Fruit fly (Drosophila melanogaster) whole organism, embryonic: ENCODE measurements around the gene U2af50.

Experiments used
- BEAF-32 ChIP-seq: fragments of 200-800 bp; sonication (Bioruptor generic); optimal IDR thresholded peaks from 3 replicates; lab custom pipeline; 2017; ENCODE audit warnings: missing biosample characterization, missing genetic modification characterization, mild to moderate bottlenecking, moderate library complexity, missing genetic modification reagents
- Blimp-1 ChIP-seq: fragments of 200-800 bp; sonication (Bioruptor generic); optimal IDR thresholded peaks from 3 replicates; lab custom pipeline; 2018; ENCODE audit warnings: missing biosample characterization, missing genetic modification characterization, mild to moderate bottlenecking, moderate library complexity, missing genetic modification reagents
- BtbVII ChIP-seq: fragments of 200-800 bp; sonication (Bioruptor generic); optimal IDR thresholded peaks from 3 replicates; lab custom pipeline; 2017; ENCODE audit warnings: missing biosample characterization, mild to moderate bottlenecking, missing genetic modification characterization
- CG12155 ChIP-seq: fragments of 200-800 bp; sonication (Bioruptor generic); optimal IDR thresholded peaks from 3 replicates; lab custom pipeline; 2016; ENCODE audit warnings: missing biosample characterization, missing genetic modification characterization
- CG18476 ChIP-seq: fragments of 200-800 bp; sonication (Bioruptor generic); optimal IDR thresholded peaks from 2 replicates; lab custom pipeline; 2016; ENCODE audit warnings: missing biosample characterization, mild to moderate bottlenecking, missing genetic modification characterization
- CG2875 ChIP-seq: fragments of 200-800 bp; sonication (Bioruptor generic); optimal IDR thresholded peaks from 2 replicates; lab custom pipeline; 2017; ENCODE audit warnings: missing biosample characterization, mild to moderate bottlenecking, missing genetic modification characterization, missing genetic modification reagents
- CG2889 ChIP-seq: fragments of 200-800 bp; sonication (Bioruptor generic); IDR thresholded peaks from 3 replicates; pipeline ENCODE4 v1.3.6; 2022; ENCODE audit warnings: missing biosample characterization, missing genetic modification characterization
- CG32767 ChIP-seq: fragments of 200-800 bp; sonication (Bioruptor generic); IDR thresholded peaks from 2 replicates; pipeline ENCODE4 v1.3.6; 2022; ENCODE audit warnings: missing biosample characterization, missing genetic modification characterization
- CG34376 ChIP-seq: fragments of 200-800 bp; sonication (Bioruptor generic); optimal IDR thresholded peaks from 2 replicates; lab custom pipeline; 2018; ENCODE audit warnings: missing biosample characterization, mild to moderate bottlenecking, missing genetic modification characterization
- CG4617 ChIP-seq: fragments of 200-800 bp; sonication (Bioruptor generic); optimal IDR thresholded peaks from 3 replicates; lab custom pipeline; 2016; ENCODE audit warnings: missing biosample characterization, missing genetic modification characterization, borderline replicate concordance
- CG4707 ChIP-seq: fragments of 200-800 bp; sonication (Bioruptor generic); optimal IDR thresholded peaks from 2 replicates; lab custom pipeline; 2018; ENCODE audit warnings: missing biosample characterization, mild to moderate bottlenecking, missing genetic modification characterization, moderate library complexity
- CG6689 ChIP-seq: fragments of 200-800 bp; sonication (Bioruptor generic); IDR thresholded peaks from 2 replicates; pipeline ENCODE4 v1.3.6; 2022; ENCODE audit warnings: missing biosample characterization, missing genetic modification characterization
- CG6765 ChIP-seq: fragments of 200-800 bp; sonication (Bioruptor generic); optimal IDR thresholded peaks from 3 replicates; lab custom pipeline; 2017; ENCODE audit warnings: missing biosample characterization, mild to moderate bottlenecking, missing genetic modification characterization
- CG7987 ChIP-seq: fragments of 200-800 bp; sonication (Bioruptor generic); optimal IDR thresholded peaks from 2 replicates; lab custom pipeline; 2018; ENCODE audit warnings: missing biosample characterization, mild to moderate bottlenecking, missing genetic modification characterization, moderate library complexity
- CG9876 ChIP-seq: fragments of 200-800 bp; sonication (Bioruptor generic); optimal IDR thresholded peaks from 2 replicates; lab custom pipeline; 2016; ENCODE audit warnings: missing biosample characterization, missing genetic modification characterization
- CG9932 ChIP-seq: fragments of 200-800 bp; sonication (Bioruptor generic); IDR thresholded peaks from 2 replicates; pipeline ENCODE4 v1.3.6; 2022; ENCODE audit warnings: missing biosample characterization, missing genetic modification characterization
- CTCF ChIP-seq: fragments of 200-800 bp; sonication (Bioruptor generic); optimal IDR thresholded peaks from 2 replicates; lab custom pipeline; 2017; ENCODE audit warnings: missing biosample characterization, mild to moderate bottlenecking, missing genetic modification characterization, moderate library complexity
- Camta ChIP-seq: fragments of 200-800 bp; sonication (Bioruptor generic); optimal IDR thresholded peaks from 2 replicates; lab custom pipeline; 2016; ENCODE audit warnings: missing biosample characterization, missing genetic modification characterization
- Chrac-16 ChIP-seq: fragments of 200-800 bp; sonication (Bioruptor generic); optimal IDR thresholded peaks from 3 replicates; lab custom pipeline; 2016; ENCODE audit warnings: missing biosample characterization, missing genetic modification characterization
- Elba2 ChIP-seq: fragments of 200-800 bp; sonication (Bioruptor generic); optimal IDR thresholded peaks from 3 replicates; lab custom pipeline; 2016; ENCODE audit warnings: missing biosample characterization, missing genetic modification characterization
- HHEX ChIP-seq: fragments of 200-800 bp; sonication (Bioruptor generic); optimal IDR thresholded peaks from 3 replicates; lab custom pipeline; 2017; ENCODE audit warnings: missing biosample characterization, mild to moderate bottlenecking, missing genetic modification characterization, missing genetic modification reagents
- Hmx ChIP-seq: fragments of 200-800 bp; sonication (Bioruptor generic); optimal IDR thresholded peaks from 2 replicates; lab custom pipeline; 2016; ENCODE audit warnings: missing biosample characterization, missing genetic modification characterization
- Hr78 ChIP-seq, 2 experiments: fragments of 200-800 bp in 1 of 2; fragments of >200 bp in 1 of 2; sonication (Bioruptor generic) in 1 of 2; optimal IDR thresholded peaks; 2 replicates each; lab custom pipeline; 2017 to 2019; ENCODE audit warnings: missing biosample characterization in 2 of 2, missing genetic modification characterization in 2 of 2, mild to moderate bottlenecking in 1 of 2, moderate library complexity in 1 of 2
- Poxn ChIP-seq: fragments of 200-800 bp; sonication (Bioruptor generic); IDR thresholded peaks from 2 replicates; pipeline ENCODE4 v1.3.6; 2022; ENCODE audit warnings: missing biosample characterization, missing genetic modification characterization
- ash1 ChIP-seq: fragments of 200-800 bp; sonication (Bioruptor generic); optimal IDR thresholded peaks from 2 replicates; lab custom pipeline; 2018; ENCODE audit warnings: missing biosample characterization, mild to moderate bottlenecking, missing genetic modification characterization
- bigmax ChIP-seq: fragments of 200-800 bp; sonication (Bioruptor generic); optimal IDR thresholded peaks from 2 replicates; lab custom pipeline; 2018; ENCODE audit warnings: missing biosample characterization, mild to moderate bottlenecking, missing genetic modification characterization
- chm ChIP-seq: fragments of 200-800 bp; sonication (Bioruptor generic); IDR thresholded peaks from 2 replicates; pipeline ENCODE4 v1.3.6; 2022; ENCODE audit warnings: missing biosample characterization, missing genetic modification characterization
- corto ChIP-seq: fragments of 200-800 bp; sonication (Bioruptor generic); optimal IDR thresholded peaks from 2 replicates; lab custom pipeline; 2016; ENCODE audit warnings: missing biosample characterization, mild to moderate bottlenecking, missing genetic modification characterization, moderate library complexity
- croc ChIP-seq: fragments of 200-800 bp; sonication (Bioruptor generic); conservative IDR thresholded peaks from 3 replicates; pipeline ENCODE4 v1.3.6; 2022; ENCODE audit warnings: missing biosample characterization, missing genetic modification characterization
- disco-r ChIP-seq: fragments of 200-800 bp; sonication (Bioruptor generic); optimal IDR thresholded peaks from 2 replicates; lab custom pipeline; 2016; ENCODE audit warnings: missing biosample characterization, missing genetic modification characterization
- eve ChIP-seq, 2 experiments: fragments of >200 bp; optimal IDR thresholded peaks; 2 replicates each; lab custom pipeline; 2017; ENCODE audit warnings: missing biosample characterization in 2 of 2, missing genetic modification characterization in 2 of 2
- ewg ChIP-seq: fragments of 200-800 bp; sonication (Bioruptor generic); optimal IDR thresholded peaks from 3 replicates; lab custom pipeline; 2017; ENCODE audit warnings: mild to moderate bottlenecking, missing biosample characterization, missing genetic modification reagents, missing genetic modification characterization
- fd64A ChIP-seq: fragments of 200-800 bp; sonication (Bioruptor generic); optimal IDR thresholded peaks from 3 replicates; lab custom pipeline; 2018; ENCODE audit warnings: missing biosample characterization, mild to moderate bottlenecking, missing genetic modification characterization
- hbn ChIP-seq: fragments of 200-800 bp; sonication (Bioruptor generic); IDR thresholded peaks from 2 replicates; pipeline ENCODE4 v1.3.6; 2022; ENCODE audit warnings: missing biosample characterization, missing genetic modification characterization; ENCODE audit not compliant: partially characterized antibody
- lbe ChIP-seq: fragments of 200-800 bp; sonication (Bioruptor generic); optimal IDR thresholded peaks from 2 replicates; lab custom pipeline; 2016; ENCODE audit warnings: missing biosample characterization, mild to moderate bottlenecking, missing genetic modification characterization
- lola ChIP-seq, 3 experiments: fragments of >200 bp in 2 of 3; fragments of 200-800 bp in 1 of 3; sonication (Bioruptor generic) in 1 of 3; optimal IDR thresholded peaks; 2 replicates each; lab custom pipeline; 2017 to 2019; ENCODE audit warnings: missing biosample characterization in 3 of 3, missing genetic modification characterization in 3 of 3, mild to moderate bottlenecking in 1 of 3, moderate library complexity in 1 of 3
- mam ChIP-seq: fragments of 200-800 bp; sonication (Bioruptor generic); optimal IDR thresholded peaks from 3 replicates; lab custom pipeline; 2016; ENCODE audit warnings: missing biosample characterization, missing genetic modification characterization
- mld ChIP-seq: fragments of 200-800 bp; sonication (Bioruptor generic); IDR thresholded peaks from 3 replicates; pipeline ENCODE4 v1.3.6; 2022; ENCODE audit warnings: missing biosample characterization, missing genetic modification characterization; ENCODE audit not compliant: partially characterized antibody
- nerfin-1 ChIP-seq: fragments of 200-800 bp; sonication (Bioruptor generic); optimal IDR thresholded peaks from 3 replicates; lab custom pipeline; 2019; ENCODE audit warnings: missing biosample characterization, mild to moderate bottlenecking, missing genetic modification characterization, moderate library complexity
- nmo ChIP-seq: fragments of 200-800 bp; sonication (Bioruptor generic); optimal IDR thresholded peaks from 2 replicates; lab custom pipeline; 2018; ENCODE audit warnings: missing biosample characterization, mild to moderate bottlenecking, missing genetic modification characterization, moderate library complexity
- pho ChIP-seq: fragments of 200-800 bp; sonication (Bioruptor generic); optimal IDR thresholded peaks from 2 replicates; lab custom pipeline; 2016; ENCODE audit warnings: missing biosample characterization, missing genetic modification characterization
- pnt ChIP-seq: fragments of 200-800 bp; sonication (Bioruptor generic); optimal IDR thresholded peaks from 3 replicates; lab custom pipeline; 2016; ENCODE audit warnings: missing biosample characterization, missing genetic modification characterization
- rib ChIP-seq: fragments of 200-800 bp; sonication (Bioruptor generic); IDR thresholded peaks from 2 replicates; pipeline ENCODE4 v1.3.6; 2022; ENCODE audit warnings: missing biosample characterization, missing genetic modification characterization
- row ChIP-seq: fragments of 200-800 bp; sonication (Bioruptor generic); IDR thresholded peaks from 3 replicates; pipeline ENCODE4 v1.3.6; 2022; ENCODE audit warnings: missing biosample characterization, missing genetic modification characterization
- ssp ChIP-seq: fragments of 200-800 bp; sonication (Bioruptor generic); IDR thresholded peaks from 2 replicates; pipeline ENCODE4 v1.3.6; 2022; ENCODE audit warnings: missing biosample characterization, missing genetic modification characterization
- stwl ChIP-seq: fragments of 200-800 bp; sonication (Bioruptor generic); optimal IDR thresholded peaks from 3 replicates; lab custom pipeline; 2018; ENCODE audit warnings: missing biosample characterization, mild to moderate bottlenecking, missing genetic modification characterization, moderate library complexity
- tll ChIP-seq, 2 experiments: fragments of 200-800 bp in 1 of 2; fragments of >200 bp in 1 of 2; sonication (Bioruptor generic) in 1 of 2; optimal IDR thresholded peaks; 2 replicates each; lab custom pipeline; 2017 to 2019; ENCODE audit warnings: missing biosample characterization in 2 of 2, missing genetic modification characterization in 2 of 2, mild to moderate bottlenecking in 1 of 2, moderate library complexity in 1 of 2
- tna ChIP-seq: fragments of 200-800 bp; sonication (Bioruptor generic); IDR thresholded peaks from 2 replicates; pipeline ENCODE4 v1.3.6; 2022; ENCODE audit warnings: missing biosample characterization, missing genetic modification characterization; ENCODE audit not compliant: partially characterized antibody
- tup ChIP-seq: fragments of 200-800 bp; sonication (Bioruptor generic); optimal IDR thresholded peaks from 2 replicates; lab custom pipeline; 2016; ENCODE audit warnings: missing biosample characterization, mild to moderate bottlenecking, missing genetic modification characterization, moderate library complexity

The U2af50 gene

DNA sequence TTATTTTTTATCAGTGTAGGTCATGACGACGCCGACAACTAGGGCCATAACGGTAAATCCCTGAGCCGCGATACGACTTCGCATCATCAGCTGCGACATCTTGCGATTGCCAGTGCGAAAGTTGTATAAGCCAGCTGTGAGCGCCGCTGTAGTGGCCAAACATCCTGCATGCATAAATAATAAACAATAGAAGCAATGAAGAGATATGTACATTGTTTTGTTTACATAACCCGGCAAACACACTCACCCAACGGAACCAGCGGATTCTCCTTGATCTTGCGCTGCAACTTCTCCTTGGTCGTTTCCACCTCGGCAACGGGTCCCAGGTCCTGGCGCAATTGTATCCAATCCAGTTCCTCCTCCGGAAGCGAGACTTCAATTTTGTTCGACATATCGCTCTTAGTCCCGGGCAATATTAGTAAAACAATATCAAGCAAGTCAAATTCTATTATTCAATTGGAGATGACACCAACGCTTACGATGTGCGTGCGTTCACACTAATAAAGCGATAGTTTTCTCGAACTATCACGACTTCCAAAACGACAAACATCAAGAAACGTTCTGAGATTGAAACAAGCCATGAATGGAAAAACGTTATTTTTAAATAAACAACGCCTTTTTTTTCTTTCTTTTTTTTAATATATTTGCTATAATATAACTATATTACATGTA lies 27.1 kb downstream of the U2af50 start (continued):
- peak; percentile 57 for TF ChIP-seq tna (GFP tag; lab: Robert Waterston, UW)
- no peak for TF ChIP-seq lbe (GFP tag; lab: Kevin White, UChicago)
- TF ChIP-seq tll (GFP tag; optimal IDR thresholded peaks at IDR 0.05; lab: Kevin White, UChicago): peak in 1 of 2 experiments; percentile 21
- peak; percentile 69 for TF ChIP-seq CG9932
- no peak for TF ChIP-seq disco-r (GFP tag; lab: Kevin White, UChicago)
- TF ChIP-seq HHEX (GFP tag; lab: Kevin White, UChicago): no peak
- no peak for TF ChIP-seq CG6689 (GFP tag; lab: Robert Waterston, UW)
- no peak for TF ChIP-seq Blimp-1 (GFP tag; lab: Kevin White, UChicago)
- TF ChIP-seq CG2875: no peak
- no peak for TF ChIP-seq ash1 (GFP tag; lab: Kevin White, UChicago)
- TF ChIP-seq nmo (GFP tag; lab: Kevin White, UChicago): peak; percentile 11
- TF ChIP-seq CG18476 (GFP tag; lab: Kevin White, UChicago): no peak
- TF ChIP-seq stwl (tag; lab: Kevin White, UChicago): peak; percentile 15
- TF ChIP-seq Camta (GFP tag; lab: Kevin White, UChicago): no peak
- TF ChIP-seq lola (GFP tag; optimal IDR thresholded peaks at IDR 0.05; lab: Kevin White, UChicago): no peak
- no peak for TF ChIP-seq Poxn (GFP tag; lab: Robert Waterston, UW)
- no peak for TF ChIP-seq Elba2 (GFP tag; lab: Kevin White, UChicago)
- TF ChIP-seq CG4617 (GFP tag; lab: Kevin White, UChicago): peak; percentile 14
- no peak for TF ChIP-seq Hmx (GFP tag; lab: Kevin White, UChicago)
- peak; percentile 60; the same call in 1 of the 3 replicates for TF ChIP-seq mld (GFP tag; lab: Robert Waterston, UW)
- no peak for TF ChIP-seq mam (GFP tag; lab: Kevin White, UChicago)
- no peak for TF ChIP-seq CG4707
- TF ChIP-seq CG2889 (GFP tag; lab: Robert Waterston, UW): no peak
- TF ChIP-seq, all 482 proteins: peak for 74

DNA sequence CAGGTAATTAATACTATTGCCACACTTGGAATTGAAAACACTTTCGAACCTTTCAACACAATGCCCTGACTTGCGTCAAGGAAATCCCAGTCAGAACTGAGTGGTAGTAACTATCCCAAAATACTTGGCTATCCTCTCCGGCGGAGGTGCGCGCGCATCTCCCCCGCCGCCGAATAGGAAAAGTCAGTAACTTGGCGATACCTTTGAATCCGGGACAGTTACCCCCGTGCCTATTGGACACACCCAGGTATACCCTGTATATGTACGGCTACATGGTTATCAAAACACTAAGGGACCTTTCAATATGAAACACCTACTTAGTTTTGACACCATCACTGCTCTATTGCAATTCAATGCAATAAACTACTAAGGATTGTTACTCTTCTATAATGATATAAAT lies 28.2 kb downstream of the U2af50 start, which contains the start of gene CG9919:
TSS of gene CG9919 (minus strand) at position 101 of the 400 bp plus-strand sequence.
- TF ChIP-seq rib (GFP tag; lab: Robert Waterston, UW): no peak
- TF ChIP-seq Chrac-16 (GFP tag; lab: Kevin White, UChicago): no peak
- no peak for TF ChIP-seq CG6765 (GFP tag; lab: Kevin White, UChicago)
- no peak for TF ChIP-seq fd64A (GFP tag; lab: Kevin White, UChicago)
- TF ChIP-seq eve (GFP tag; optimal IDR thresholded peaks at IDR 0.05; lab: Kevin White, UChicago): no peak
- no peak for TF ChIP-seq CG9876 (GFP tag; lab: Kevin White, UChicago)
- TF ChIP-seq BtbVII (GFP tag; lab: Kevin White, UChicago): no peak
- no peak for TF ChIP-seq CTCF (GFP tag; lab: Kevin White, UChicago)
- TF ChIP-seq nerfin-1 (tag; lab: Kevin White, UChicago): peak; percentile 23
- no peak for TF ChIP-seq CG12155 (GFP tag; lab: Kevin White, UChicago)
- TF ChIP-seq ewg: peak; percentile 82
- TF ChIP-seq pho (GFP tag; lab: Kevin White, UChicago): no peak
- TF ChIP-seq tup: no peak
- no peak for TF ChIP-seq pnt (GFP tag; lab: Kevin White, UChicago)
- TF ChIP-seq bigmax (GFP tag; lab: Kevin White, UChicago): no peak
- no peak for TF ChIP-seq corto (GFP tag; lab: Kevin White, UChicago)
- no peak for TF ChIP-seq chm (GFP tag; lab: Robert Waterston, UW)
- TF ChIP-seq CG7987: no peak
- TF ChIP-seq CG32767 (GFP tag; lab: Robert Waterston, UW): no peak
- no peak for TF ChIP-seq ssp (GFP tag; lab: Robert Waterston, UW)
- no peak for TF ChIP-seq BEAF-32 (GFP tag; lab: Kevin White, UChicago)
- peak; percentile 33; the same call in 1 of the 3 replicates for TF ChIP-seq row (GFP tag; lab: Robert Waterston, UW)
- no peak for TF ChIP-seq hbn
- no peak for TF ChIP-seq CG34376 (GFP tag; lab: Kevin White, UChicago)
- TF ChIP-seq Hr78 (GFP tag; optimal IDR thresholded peaks at IDR 0.05; lab: Kevin White, UChicago): no peak
- TF ChIP-seq croc (GFP tag; lab: Robert Waterston, UW): no peak
